Worm (Caenorhabditis elegans) whole organism, late embryonic: ENCODE measurements around the gene F39F10.3.

Experiments used
- C38D4.7 ChIP-seq: fragments of 200-800 bp; sonication (Bioruptor generic); optimal IDR thresholded peaks from 2 replicates; lab custom pipeline; 2018; ENCODE audit warnings: mild to moderate bottlenecking, missing genetic modification characterization, moderate library complexity, missing compliant biosample characterization
- K09A11.1 ChIP-seq: sonication (generic microtip); optimal IDR thresholded peaks from 2 replicates; lab custom pipeline; 2017; ENCODE audit warnings: antibody characterized with exemption, mild to moderate bottlenecking, missing genetic modification characterization, missing compliant biosample characterization; ENCODE audit not compliant: insufficient read depth
- T23F11.4 ChIP-seq: fragments of 200-800 bp; sonication (Bioruptor generic); optimal IDR thresholded peaks from 2 replicates; lab custom pipeline; 2018; ENCODE audit warnings: mild to moderate bottlenecking, missing genetic modification characterization, missing compliant biosample characterization
- Y22D7AL.16 ChIP-seq: sonication (generic microtip); optimal IDR thresholded peaks from 2 replicates; lab custom pipeline; 2016; ENCODE audit warnings: missing genetic modification characterization, missing compliant biosample characterization
- ahr-1 ChIP-seq: sonication (generic microtip); optimal IDR thresholded peaks from 2 replicates; lab custom pipeline; 2016; ENCODE audit warnings: missing genetic modification characterization, missing compliant biosample characterization
- ama-1 ChIP-seq: fragments of 150-350 bp; optimal IDR thresholded peaks from 2 replicates; lab custom pipeline; 2014
- ceh-14 ChIP-seq: sonication (generic microtip); optimal IDR thresholded peaks from 2 replicates; lab custom pipeline; 2016; ENCODE audit warnings: missing genotype, missing genetic modification characterization, missing compliant biosample characterization
- ceh-19 ChIP-seq: fragments of 200-800 bp; sonication (Bioruptor generic); optimal IDR thresholded peaks from 2 replicates; lab custom pipeline; 2018; ENCODE audit warnings: mild to moderate bottlenecking, missing genetic modification characterization, missing compliant biosample characterization
- ceh-2 ChIP-seq: sonication (generic microtip); optimal IDR thresholded peaks from 2 replicates; lab custom pipeline; 2016; ENCODE audit warnings: missing genotype, missing genetic modification characterization, missing compliant biosample characterization
- ceh-22 ChIP-seq: sonication (generic microtip); optimal IDR thresholded peaks from 2 replicates; lab custom pipeline; 2017; ENCODE audit warnings: missing biosample characterization, missing genetic modification characterization
- ceh-24 ChIP-seq: sonication (generic microtip); optimal IDR thresholded peaks from 2 replicates; lab custom pipeline; 2016; ENCODE audit warnings: mild to moderate bottlenecking, missing genetic modification characterization, missing compliant biosample characterization
- ceh-30 ChIP-seq: fragments of 150-350 bp; optimal IDR thresholded peaks from 2 replicates; lab custom pipeline; 2014; ENCODE audit warnings: missing biosample characterization, missing genetic modification characterization
- ceh-31 ChIP-seq: sonication (generic microtip); optimal IDR thresholded peaks from 2 replicates; lab custom pipeline; 2016; ENCODE audit warnings: missing genetic modification characterization, missing compliant biosample characterization
- ceh-6 ChIP-seq: fragments of 200-800 bp; sonication (Bioruptor generic); optimal IDR thresholded peaks from 2 replicates; lab custom pipeline; 2018; ENCODE audit warnings: mild to moderate bottlenecking, missing genetic modification characterization, missing compliant biosample characterization
- ceh-9 ChIP-seq: sonication (generic microtip); optimal IDR thresholded peaks from 2 replicates; lab custom pipeline; 2016; ENCODE audit warnings: mild to moderate bottlenecking, missing genetic modification characterization, inconsistent platforms, missing compliant biosample characterization
- dve-1 ChIP-seq: sonication (generic microtip); optimal IDR thresholded peaks from 2 replicates; lab custom pipeline; 2017; ENCODE audit warnings: antibody characterized with exemption, mild to moderate bottlenecking, missing genetic modification characterization, missing compliant biosample characterization
- elt-2 ChIP-seq: sonication (generic microtip); optimal IDR thresholded peaks from 2 replicates; lab custom pipeline; 2016; ENCODE audit warnings: missing genetic modification reagents, missing genetic modification characterization, missing compliant biosample characterization
- ets-4 ChIP-seq: sonication (generic microtip); optimal IDR thresholded peaks from 2 replicates; lab custom pipeline; 2016; ENCODE audit warnings: missing genetic modification characterization, missing compliant biosample characterization
- eyg-1 ChIP-seq: sonication (generic microtip); optimal IDR thresholded peaks from 2 replicates; lab custom pipeline; 2016; ENCODE audit warnings: missing genotype, missing genetic modification characterization, missing compliant biosample characterization
- fax-1 ChIP-seq: sonication (generic microtip); optimal IDR thresholded peaks from 2 replicates; lab custom pipeline; 2016; ENCODE audit warnings: missing genotype, missing genetic modification characterization, missing compliant biosample characterization
- fkh-10 ChIP-seq: fragments of 150-350 bp; optimal IDR thresholded peaks from 2 replicates; lab custom pipeline; 2014; ENCODE audit warnings: missing biosample characterization, missing genetic modification reagents, missing genetic modification characterization
- fkh-6 ChIP-seq: sonication (generic microtip); optimal IDR thresholded peaks from 2 replicates; lab custom pipeline; 2016; ENCODE audit warnings: missing genetic modification characterization, missing compliant biosample characterization
- gmeb-2 ChIP-seq: sonication (generic microtip); optimal IDR thresholded peaks from 2 replicates; lab custom pipeline; 2016; ENCODE audit warnings: missing genetic modification characterization, inconsistent platforms, missing compliant biosample characterization
- hlh-13 ChIP-seq: fragments of 200-800 bp; sonication (Bioruptor generic); optimal IDR thresholded peaks from 2 replicates; lab custom pipeline; 2018; ENCODE audit warnings: mild to moderate bottlenecking, missing genetic modification characterization, missing compliant biosample characterization
- hlh-15 ChIP-seq: sonication (generic microtip); optimal IDR thresholded peaks from 2 replicates; lab custom pipeline; 2016; ENCODE audit warnings: missing genetic modification characterization, missing compliant biosample characterization
- hlh-30 ChIP-seq: sonication (generic microtip); optimal IDR thresholded peaks from 2 replicates; lab custom pipeline; 2017; ENCODE audit warnings: antibody characterized with exemption, missing genetic modification characterization, missing compliant biosample characterization; ENCODE audit not compliant: insufficient read depth
- hlh-8 ChIP-seq: sonication (generic microtip); optimal IDR thresholded peaks from 2 replicates; lab custom pipeline; 2016; ENCODE audit warnings: missing genotype, missing genetic modification characterization, missing compliant biosample characterization
- lim-6 ChIP-seq: sonication (generic microtip); optimal IDR thresholded peaks from 2 replicates; lab custom pipeline; 2016; ENCODE audit warnings: missing genetic modification characterization, missing compliant biosample characterization
- lin-11 ChIP-seq: fragments of 200-800 bp; sonication (Bioruptor generic); optimal IDR thresholded peaks from 2 replicates; lab custom pipeline; 2018; ENCODE audit warnings: mild to moderate bottlenecking, missing genetic modification characterization, missing compliant biosample characterization
- madf-2 ChIP-seq: sonication (generic microtip); optimal IDR thresholded peaks from 2 replicates; lab custom pipeline; 2017; ENCODE audit warnings: missing genetic modification characterization, missing compliant biosample characterization
- mec-3 ChIP-seq: sonication (generic microtip); optimal IDR thresholded peaks from 2 replicates; lab custom pipeline; 2016; ENCODE audit warnings: borderline replicate concordance, missing genetic modification characterization, missing compliant biosample characterization
- odd-2 ChIP-seq: sonication (generic microtip); optimal IDR thresholded peaks from 2 replicates; lab custom pipeline; 2017; ENCODE audit warnings: antibody characterized with exemption, mild to moderate bottlenecking, missing genetic modification characterization, missing compliant biosample characterization
- pag-3 ChIP-seq: sonication (generic microtip); optimal IDR thresholded peaks from 2 replicates; lab custom pipeline; 2016; ENCODE audit warnings: missing compliant biosample characterization, missing genetic modification characterization, borderline replicate concordance
- pat-9 ChIP-seq: fragments of 200-800 bp; sonication (Bioruptor generic); optimal IDR thresholded peaks from 2 replicates; lab custom pipeline; 2018; ENCODE audit warnings: mild to moderate bottlenecking, missing genetic modification characterization, moderate library complexity, missing compliant biosample characterization
- pax-1 ChIP-seq: fragments of 150-350 bp; optimal IDR thresholded peaks from 2 replicates; lab custom pipeline; 2014; ENCODE audit warnings: missing biosample characterization, missing genetic modification characterization
- pros-1 ChIP-seq: fragments of 150-350 bp; optimal IDR thresholded peaks from 2 replicates; lab custom pipeline; 2014; ENCODE audit warnings: missing biosample characterization, missing genetic modification reagents, missing genetic modification characterization
- ref-2 ChIP-seq: sonication (generic microtip); optimal IDR thresholded peaks from 2 replicates; lab custom pipeline; 2016; ENCODE audit warnings: missing genetic modification characterization, missing compliant biosample characterization
- rnt-1 ChIP-seq: sonication (generic microtip); optimal IDR thresholded peaks from 2 replicates; lab custom pipeline; 2016; ENCODE audit warnings: missing genetic modification characterization, missing compliant biosample characterization
- sdc-2 ChIP-seq: sonication (generic microtip); optimal IDR thresholded peaks from 2 replicates; lab custom pipeline; 2016; ENCODE audit warnings: missing genotype, missing genetic modification characterization, missing compliant biosample characterization
- sox-2 ChIP-seq: fragments of 200-800 bp; sonication (Bioruptor generic); IDR thresholded peaks from 2 replicates; pipeline ENCODE4 v1.3.6; 2022; ENCODE audit warnings: missing genetic modification reagents, missing genetic modification characterization, missing compliant biosample characterization
- sox-4 ChIP-seq: sonication (generic microtip); optimal IDR thresholded peaks from 2 replicates; lab custom pipeline; 2017; ENCODE audit warnings: mild to moderate bottlenecking, missing genetic modification characterization, inconsistent platforms, missing compliant biosample characterization
- tbx-2 ChIP-seq: sonication (generic microtip); optimal IDR thresholded peaks from 2 replicates; lab custom pipeline; 2016; ENCODE audit warnings: missing genetic modification characterization, missing compliant biosample characterization
- ttx-3 ChIP-seq: sonication (generic microtip); optimal IDR thresholded peaks from 2 replicates; lab custom pipeline; 2016; ENCODE audit warnings: missing genetic modification reagents, missing genetic modification characterization, missing compliant biosample characterization
- unc-3 ChIP-seq, 2 experiments: fragments of 200-800 bp in 1 of 2; sonication (Bioruptor generic) in 1 of 2; sonication (generic microtip) in 1 of 2; conservative IDR thresholded peaks in 1 of 2; optimal IDR thresholded peaks in 1 of 2; 2 replicates each; pipeline versions ENCODE4 v1.3.6 to Lab custom; 2016 to 2022; ENCODE audit warnings: missing compliant biosample characterization in 2 of 2, missing genetic modification characterization in 2 of 2, missing genetic modification reagents in 1 of 2
- unc-86 ChIP-seq: sonication (generic microtip); optimal IDR thresholded peaks from 2 replicates; lab custom pipeline; 2016; ENCODE audit warnings: missing genetic modification characterization, missing compliant biosample characterization
- zip-5 ChIP-seq: sonication (generic microtip); optimal IDR thresholded peaks from 2 replicates; lab custom pipeline; 2016; ENCODE audit warnings: missing genetic modification characterization, missing compliant biosample characterization
- ztf-16 ChIP-seq: sonication (generic microtip); optimal IDR thresholded peaks from 2 replicates; lab custom pipeline; 2017; ENCODE audit warnings: missing genetic modification characterization, missing compliant biosample characterization

The F39F10.3 gene

DNA sequence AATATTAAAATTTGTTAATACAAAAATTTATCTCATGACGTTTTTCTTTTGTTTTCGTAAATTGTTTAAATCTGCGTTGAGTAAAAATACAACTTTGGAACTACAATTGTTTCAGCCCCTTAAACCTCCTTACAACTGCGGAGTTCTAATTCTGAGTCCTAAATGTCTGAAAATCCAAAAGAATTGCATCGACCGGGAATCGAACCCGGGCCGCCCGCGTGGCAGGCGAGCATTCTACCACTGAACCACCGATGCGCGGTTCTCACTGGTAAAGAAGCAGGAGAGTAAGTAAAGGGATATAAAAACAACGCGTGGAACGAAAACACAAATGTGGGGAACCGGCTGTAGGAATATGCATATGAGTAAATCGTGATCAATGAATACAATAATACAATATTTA, 36.3 kb downstream of the F39F10.3 start (continued):
- TF ChIP-seq ref-2 (peak; percentile 77), unc-3 (GFP tag; conservative IDR thresholded peaks at IDR 0.05; lab: Robert Waterston, UW) (peak; percentile 68), unc-3 (tag; optimal IDR thresholded peaks at IDR 0.05; lab: Kevin White, UChicago) (peak; percentile 70), ttx-3 (tag; lab: Kevin White, UChicago) (peak; percentile 71), ceh-6 (GFP tag; lab: Kevin White, UChicago) (peak; percentile 81), pat-9 (peak; percentile 81), elt-2 (peak; percentile 70), dve-1 (peak; percentile 26), eyg-1 (peak; percentile 11), ceh-30 (no peak), hlh-30 (tag; lab: Kevin White, UChicago) (no peak), pros-1 (tag; lab: Kevin White, UChicago) (no peak), ceh-24 (tag; lab: Kevin White, UChicago) (no peak), zip-5 (peak; percentile 25), ceh-14 (tag; lab: Kevin White, UChicago) (no peak), ceh-2 (peak; percentile 40), ets-4 (tag; lab: Kevin White, UChicago) (no peak), pax-1 (tag; lab: Kevin White, UChicago) (no peak), ama-1 (lab: Kevin White, UChicago) (no peak), unc-86 (tag; lab: Kevin White, UChicago) (peak; percentile 64), ceh-22 (tag; lab: Kevin White, UChicago) (no peak), gmeb-2 (tag; lab: Kevin White, UChicago) (peak; percentile 63), sdc-2 (tag; lab: Kevin White, UChicago) (peak; percentile 83), hlh-13 (GFP tag; lab: Kevin White, UChicago) (peak; percentile 30), pag-3 (no peak), Y22D7AL.16 (tag; lab: Kevin White, UChicago) (peak; percentile 73), sox-4 (tag; lab: Kevin White, UChicago) (peak; percentile 67), lim-6 (no peak), sox-2 (GFP tag; lab: Robert Waterston, UW) (peak; percentile 75), mec-3 (no peak), K09A11.1 (peak; percentile 42), odd-2 (tag; lab: Kevin White, UChicago) (peak; percentile 24), tbx-2 (tag; lab: Kevin White, UChicago) (peak; percentile 67), hlh-15 (peak; percentile 26), C38D4.7 (GFP tag; lab: Kevin White, UChicago) (peak; percentile 66), fax-1 (tag; lab: Kevin White, UChicago) (peak; percentile 8), madf-2 (tag; lab: Kevin White, UChicago) (peak; percentile 58), fkh-6 (tag; lab: Kevin White, UChicago) (peak; percentile 59), hlh-8 (no peak), ahr-1 (no peak), fkh-10 (GFP tag; lab: Kevin White, UChicago) (no peak), ceh-9 (tag; lab: Kevin White, UChicago) (no peak), ztf-16 (tag; lab: Kevin White, UChicago) (peak; percentile 63), T23F11.4 (peak; percentile 65), rnt-1 (tag; lab: Kevin White, UChicago) (no peak), ceh-19 (GFP tag; lab: Kevin White, UChicago) (peak; percentile 57), ceh-31 (tag; lab: Kevin White, UChicago) (peak; percentile 57), lin-11 (tag; lab: Kevin White, UChicago) (peak; percentile 63)
- TF ChIP-seq, all 69 proteins: peak for 43
